Worm (Caenorhabditis elegans): ENCODE data around the gene cnc-5.

ce11 chrV:1408116-1408515, 37.1 kb upstream of the cnc-5 start:
- TF ChIP-seq ets-7 (tag; optimal IDR thresholded peaks at IDR 0.05) (no peak), ama-1 (optimal IDR thresholded peaks at IDR 0.05) (no peak), tra-4 (tag; optimal IDR thresholded peaks at IDR 0.05) (no peak), tbx-11 (GFP tag; IDR thresholded peaks at IDR 0.05) (no peak), B0310.2 (tag; optimal IDR thresholded peaks at IDR 0.05) (no peak)

All from whole organism, early embryonic.